Worm (Caenorhabditis elegans): ENCODE data around the gene fzr-1.

ce11 chrII:9674678-9675077, 30.4 kb upstream of the fzr-1 start, which contains the start of gene arc-1:
- TF ChIP-seq nhr-11 (tag; optimal IDR thresholded peaks at IDR 0.05) = no peak
- no peak for TF ChIP-seq eor-1 (tag; optimal IDR thresholded peaks at IDR 0.05)
- TF ChIP-seq zag-1 (tag; optimal IDR thresholded peaks at IDR 0.05) = no peak

Measured in whole organism, L3 larva.